Fruit fly (Drosophila melanogaster): ENCODE measurements around the gene CG14053.

The CG14053 gene

DNA sequence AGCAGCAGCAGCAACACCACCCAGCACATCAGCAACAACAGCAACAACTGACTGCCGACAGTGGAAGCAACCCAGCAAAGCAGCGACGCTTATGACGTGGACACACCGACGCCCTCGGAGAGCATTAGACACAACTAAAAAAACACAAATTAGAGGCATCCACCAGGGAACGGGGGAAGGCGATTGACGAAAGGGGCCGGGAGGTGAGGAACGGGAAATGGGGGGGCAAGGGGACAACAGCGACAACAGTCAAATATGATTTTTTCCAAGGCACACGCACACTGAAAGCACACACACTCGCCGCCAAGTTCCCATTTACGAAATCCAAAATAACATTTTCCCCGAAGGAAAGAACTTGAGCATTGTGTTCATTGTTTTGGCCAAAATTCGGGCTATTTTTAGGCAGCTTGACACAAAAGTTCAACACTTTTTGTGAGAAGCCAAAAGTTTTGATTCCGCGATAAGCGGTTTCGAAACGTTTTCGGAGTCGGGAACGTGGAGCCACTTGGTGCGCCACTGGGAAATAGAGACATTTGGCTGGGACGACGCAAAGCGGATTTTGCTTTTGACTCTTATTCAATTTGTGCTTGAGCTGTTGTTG lies 15.0 kb upstream of the CG14053 start:
- TF ChIP-seq CG10348 (GFP tag; IDR thresholded peaks at IDR 0.05) (0 out of 2 replicates have a peak, but pooled peaks have one; percentile 39), CG14655 (GFP tag; optimal IDR thresholded peaks at IDR 0.05) (no peak), fd96Ca (GFP tag; IDR thresholded peaks at IDR 0.05) (peak; percentile 65; the same call in 2 of the 3 replicates), CG32121 (GFP tag; IDR thresholded peaks at IDR 0.05) (peak; percentile 34; the same call in 1 of the 2 replicates), CG4496 (GFP tag; IDR thresholded peaks at IDR 0.05) (peak; percentile 13; the same call in 1 of the 3 replicates)

dm6 chrX:2203766-2204165 lies 10.1 kb upstream of the CG14053 start, which contains the start of gene FarO:
TSS of gene FarO (minus strand) at chrX:2203866.
- TF ChIP-seq CG4496 (GFP tag; IDR thresholded peaks at IDR 0.05): no peak

DNA sequence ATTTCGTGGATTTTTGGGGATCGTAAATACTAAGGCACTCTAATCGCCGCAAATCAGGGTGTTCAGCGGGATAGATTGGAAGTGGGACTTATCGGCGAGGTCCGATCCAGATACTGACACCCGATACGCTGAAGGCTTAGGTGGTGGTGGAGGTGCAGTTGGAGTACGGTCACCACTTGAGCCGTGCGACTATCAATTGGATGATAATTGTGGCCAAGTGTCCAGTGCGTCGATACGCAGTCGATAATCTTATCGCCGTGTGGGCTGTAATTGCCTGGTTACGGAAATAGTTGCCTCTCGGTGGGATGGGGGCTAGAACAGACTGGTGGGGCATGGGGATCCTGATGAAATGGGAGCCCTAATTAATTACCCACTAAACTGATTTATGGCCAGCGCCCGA lies 5.6 kb upstream of the CG14053 start:
- TF ChIP-seq Pif1B (GFP tag; optimal IDR thresholded peaks at IDR 0.05) (no peak), rn (GFP tag; IDR thresholded peaks at IDR 0.05) (no peak), CG9948 (tag; optimal IDR thresholded peaks at IDR 0.05) (no peak), CG17806 (tag; optimal IDR thresholded peaks at IDR 0.05) (no peak), D1 (tag; optimal IDR thresholded peaks at IDR 0.05) (no peak), EcR (GFP tag; optimal IDR thresholded peaks at IDR 0.05) (no peak), Snoo (tag; optimal IDR thresholded peaks at IDR 0.05) (no peak)

- TF ChIP-seq rn (GFP tag; IDR thresholded peaks at IDR 0.05) (no peak), CG32121 (GFP tag; IDR thresholded peaks at IDR 0.05) (no peak), CG12605 (GFP tag; IDR thresholded peaks at IDR 0.05) (no peak), CG17806 (tag; optimal IDR thresholded peaks at IDR 0.05) (no peak), CG13204 (GFP tag; optimal IDR thresholded peaks at IDR 0.05) (no peak), fd96Ca (GFP tag; IDR thresholded peaks at IDR 0.05) (no peak), CG15710 (tag; optimal IDR thresholded peaks at IDR 0.05) (no peak), Snoo (tag; optimal IDR thresholded peaks at IDR 0.05) (no peak), CG34367 (tag; optimal IDR thresholded peaks at IDR 0.05) (no peak), CG8159 (tag; optimal IDR thresholded peaks at IDR 0.05) (no peak), CG9948 (tag; optimal IDR thresholded peaks at IDR 0.05) (no peak), CG14655 (GFP tag; optimal IDR thresholded peaks at IDR 0.05) (no peak), D1 (tag; optimal IDR thresholded peaks at IDR 0.05) (no peak), Pif1A (GFP tag; optimal IDR thresholded peaks at IDR 0.05) (no peak), gl (tag; optimal IDR thresholded peaks at IDR 0.05) (no peak), CG8301 (tag; optimal IDR thresholded peaks at IDR 0.05) (no peak), Pif1B (GFP tag; optimal IDR thresholded peaks at IDR 0.05) (no peak), CG4496 (GFP tag; IDR thresholded peaks at IDR 0.05) (no peak), Ets98B (GFP tag; IDR thresholded peaks at IDR 0.05) (no peak), CG10348 (GFP tag; IDR thresholded peaks at IDR 0.05) (no peak)
Observed at dm6 chrX:2198272-2198571, 4.5 kb upstream of the CG14053 start.

- TF ChIP-seq CG4496 (GFP tag; IDR thresholded peaks at IDR 0.05) (no peak), CG34367 (tag; optimal IDR thresholded peaks at IDR 0.05) (no peak), CG8301 (tag; optimal IDR thresholded peaks at IDR 0.05) (no peak), Ets98B (GFP tag; IDR thresholded peaks at IDR 0.05) (peak; percentile 11; the same call in 1 of the 2 replicates), Pif1A (GFP tag; optimal IDR thresholded peaks at IDR 0.05) (no peak), EcR (GFP tag; optimal IDR thresholded peaks at IDR 0.05) (peak; percentile 10), CG32121 (GFP tag; IDR thresholded peaks at IDR 0.05) (no peak), Snoo (tag; optimal IDR thresholded peaks at IDR 0.05) (no peak)
Observed at dm6 chrX:2197414-2198271, 3.9 kb upstream of the CG14053 start.

- TF ChIP-seq Pif1B (GFP tag; optimal IDR thresholded peaks at IDR 0.05) (no peak), rn (GFP tag; IDR thresholded peaks at IDR 0.05) (no peak), Snoo (tag; optimal IDR thresholded peaks at IDR 0.05) (no peak), CG9948 (tag; optimal IDR thresholded peaks at IDR 0.05) (peak; percentile 5), fd96Ca (GFP tag; IDR thresholded peaks at IDR 0.05) (peak; percentile 74; the same call in 2 of the 3 replicates), CG14655 (GFP tag; optimal IDR thresholded peaks at IDR 0.05) (peak; percentile 38), CG8301 (tag; optimal IDR thresholded peaks at IDR 0.05) (peak; percentile 30), CG12605 (GFP tag; IDR thresholded peaks at IDR 0.05) (no peak; the same call in 1 of the 2 replicates), CG15710 (tag; optimal IDR thresholded peaks at IDR 0.05) (peak; percentile 24), CG13204 (GFP tag; optimal IDR thresholded peaks at IDR 0.05) (no peak), Pif1A (GFP tag; optimal IDR thresholded peaks at IDR 0.05) (peak; percentile 33), CG4496 (GFP tag; IDR thresholded peaks at IDR 0.05) (peak; percentile 81), CG8159 (tag; optimal IDR thresholded peaks at IDR 0.05) (peak; percentile 28), CG10348 (GFP tag; IDR thresholded peaks at IDR 0.05) (no peak), CG17806 (tag; optimal IDR thresholded peaks at IDR 0.05) (peak; percentile 35), gl (tag; optimal IDR thresholded peaks at IDR 0.05) (peak; percentile 17), Ets98B (GFP tag; IDR thresholded peaks at IDR 0.05) (peak; percentile 68), CG32121 (GFP tag; IDR thresholded peaks at IDR 0.05) (peak; percentile 51), D1 (tag; optimal IDR thresholded peaks at IDR 0.05) (no peak), EcR (GFP tag; optimal IDR thresholded peaks at IDR 0.05) (peak; percentile 50), CG34367 (tag; optimal IDR thresholded peaks at IDR 0.05) (no peak)
Observed at dm6 chrX:2196086-2196732, 2.5 kb upstream of the CG14053 start.

Data from whole organism, pupa.